Worm (Caenorhabditis elegans) whole organism, L3 larva: ENCODE measurements around the gene bath-41.

ENCODE experiments used
- mdl-1 ChIP-seq: fragments of 150-350 bp; optimal IDR thresholded peaks from 2 replicates; lab custom pipeline; 2014; ENCODE audit warnings: missing biosample characterization, missing genetic modification characterization
- nhr-11 ChIP-seq: fragments of 150-350 bp; optimal IDR thresholded peaks from 2 replicates; lab custom pipeline; 2014; ENCODE audit warnings: missing biosample characterization, missing genetic modification characterization
- tbx-2 ChIP-seq: sonication (generic microtip); optimal IDR thresholded peaks from 2 replicates; lab custom pipeline; 2016; ENCODE audit warnings: mild to moderate bottlenecking, missing genetic modification characterization, missing compliant biosample characterization
- zag-1 ChIP-seq: fragments of 150-350 bp; optimal IDR thresholded peaks from 2 replicates; lab custom pipeline; 2014; ENCODE audit warnings: missing biosample characterization, missing genetic modification characterization

- TF ChIP-seq tbx-2 (tag; lab: Kevin White, UChicago): no peak
- TF ChIP-seq mdl-1 (tag; lab: Kevin White, UChicago): no peak
- TF ChIP-seq nhr-11 (tag; lab: Kevin White, UChicago): no peak
- no peak for TF ChIP-seq zag-1 (tag; lab: Kevin White, UChicago)
Measured at ce11 chrIII:6713266-6713665, 8.8 kb downstream of the bath-41 start, which contains the start of gene F37A4.4.
